Worm (Caenorhabditis elegans) whole organism, early embryonic: ENCODE results near the gene F56B3.2.

Source experiments
- B0310.2 ChIP-seq: sonication (generic microtip); optimal IDR thresholded peaks from 2 replicates; lab custom pipeline; 2016; ENCODE audit warnings: mild to moderate bottlenecking, missing genetic modification characterization, missing compliant biosample characterization
- F13C5.2 ChIP-seq: sonication (generic microtip); optimal IDR thresholded peaks from 2 replicates; lab custom pipeline; 2017; ENCODE audit warnings: mild to moderate bottlenecking, missing genetic modification characterization, inconsistent platforms, missing compliant biosample characterization
- aly-1 ChIP-seq: sonication (generic microtip); optimal IDR thresholded peaks from 2 replicates; lab custom pipeline; 2016; ENCODE audit warnings: missing genetic modification characterization, missing compliant biosample characterization
- ama-1 ChIP-seq: fragments of 150-350 bp; optimal IDR thresholded peaks from 2 replicates; lab custom pipeline; 2014
- ceh-13 ChIP-seq: fragments of 200-800 bp; sonication (Bioruptor generic); optimal IDR thresholded peaks from 2 replicates; lab custom pipeline; 2018; ENCODE audit warnings: mild to moderate bottlenecking, missing genetic modification characterization, missing compliant biosample characterization
- flt-1 ChIP-seq: fragments of 200-800 bp; sonication (Bioruptor generic); IDR thresholded peaks from 2 replicates; pipeline ENCODE4 v1.3.6; 2022; ENCODE audit warnings: missing genetic modification characterization, missing compliant biosample characterization
- hmbx-1 ChIP-seq: sonication (generic microtip); optimal IDR thresholded peaks from 2 replicates; lab custom pipeline; 2016; ENCODE audit warnings: mild to moderate bottlenecking, missing genetic modification characterization, missing compliant biosample characterization
- hmg-4 ChIP-seq: fragments of 200-800 bp; sonication (Bioruptor generic); optimal IDR thresholded peaks from 2 replicates; lab custom pipeline; 2018; ENCODE audit warnings: mild to moderate bottlenecking, missing genetic modification characterization, missing compliant biosample characterization
- hnd-1 ChIP-seq: sonication (generic microtip); optimal IDR thresholded peaks from 2 replicates; lab custom pipeline; 2016; ENCODE audit warnings: missing genetic modification characterization, missing compliant biosample characterization
- pes-1 ChIP-seq: fragments of 200-800 bp; sonication (Bioruptor generic); IDR thresholded peaks from 2 replicates; pipeline ENCODE4 v1.3.6; 2022; ENCODE audit warnings: missing genetic modification reagents, missing genetic modification characterization, missing compliant biosample characterization
- scrt-1 ChIP-seq: fragments of 200-800 bp; sonication (Bioruptor generic); IDR thresholded peaks from 2 replicates; pipeline ENCODE4 v1.3.6; 2022; ENCODE audit warnings: missing genetic modification characterization, missing compliant biosample characterization
- sea-1 ChIP-seq: fragments of 200-800 bp; sonication (Bioruptor generic); conservative IDR thresholded peaks from 2 replicates; pipeline ENCODE4 v1.3.6; 2022; ENCODE audit warnings: missing genetic modification characterization, missing compliant biosample characterization
- tbx-37 ChIP-seq: fragments of 200-800 bp; sonication (Bioruptor generic); conservative IDR thresholded peaks from 2 replicates; pipeline ENCODE4 v1.3.6; 2022; ENCODE audit warnings: missing genetic modification reagents, missing genetic modification characterization, missing compliant biosample characterization

- TF ChIP-seq hmg-4 (GFP tag; lab: Kevin White, UChicago) (no peak), ama-1 (lab: Kevin White, UChicago) (no peak), flt-1 (no peak), pes-1 (GFP tag; lab: Robert Waterston, UW) (no peak), sea-1 (no peak), ceh-13 (GFP tag; lab: Kevin White, UChicago) (no peak), B0310.2 (tag; lab: Kevin White, UChicago) (no peak), tbx-37 (GFP tag; lab: Robert Waterston, UW) (no peak), hmbx-1 (tag; lab: Kevin White, UChicago) (no peak), hnd-1 (tag; lab: Kevin White, UChicago) (no peak), scrt-1 (GFP tag; lab: Robert Waterston, UW) (no peak), aly-1 (no peak), F13C5.2 (tag; lab: Kevin White, UChicago) (no peak)
These were observed 18.8 kb downstream of the F56B3.2 start for ce11 chrIV:749557-749956.
